Worm (Caenorhabditis elegans) whole organism, young adult: ENCODE results near the gene sri-53.
"Not testable (repeated sequence)": the region's sequence is repeated elsewhere in the genome, so short reads cannot be mapped to it uniquely, and the experiment has no call there.

Source experiments
- B0035.1 ChIP-seq: sonication (generic microtip); optimal IDR thresholded peaks from 2 replicates; lab custom pipeline; 2016; ENCODE audit warnings: missing genetic modification characterization, mild to moderate bottlenecking, missing compliant biosample characterization, missing genotype, missing genetic modification reagents
- F37B4.10 ChIP-seq: fragments of 200-800 bp; sonication (Bioruptor generic); IDR thresholded peaks from 2 replicates; pipeline ENCODE4 v1.3.6; 2022; ENCODE audit warnings: missing genetic modification characterization, missing compliant biosample characterization
- F55B11.4 ChIP-seq: sonication (generic microtip); optimal IDR thresholded peaks from 2 replicates; lab custom pipeline; 2016; ENCODE audit warnings: missing compliant biosample characterization, missing genetic modification characterization, borderline replicate concordance; ENCODE audit not compliant: insufficient read depth
- F57C9.4 ChIP-seq: sonication (generic microtip); optimal IDR thresholded peaks from 2 replicates; lab custom pipeline; 2017; ENCODE audit warnings: mild to moderate bottlenecking, missing genetic modification characterization, missing compliant biosample characterization
- Y56A3A.18 ChIP-seq: fragments of 200-800 bp; sonication (Bioruptor generic); IDR thresholded peaks from 2 replicates; pipeline ENCODE4 v1.3.6; 2022; ENCODE audit warnings: missing genetic modification reagents, missing genetic modification characterization, missing compliant biosample characterization
- ZK185.1 ChIP-seq: sonication (generic microtip); optimal IDR thresholded peaks from 2 replicates; lab custom pipeline; 2016; ENCODE audit warnings: mild to moderate bottlenecking, missing genetic modification characterization, missing compliant biosample characterization; ENCODE audit not compliant: poor library complexity, severe bottlenecking
- aptf-2 ChIP-seq: fragments of 200-800 bp; sonication (Bioruptor generic); conservative IDR thresholded peaks from 2 replicates; pipeline ENCODE4 v1.3.6; 2022; ENCODE audit warnings: missing genetic modification reagents, missing genetic modification characterization, missing compliant biosample characterization
- aptf-3 ChIP-seq: fragments of 200-800 bp; sonication (Bioruptor generic); IDR thresholded peaks from 2 replicates; pipeline ENCODE4 v1.3.6; 2022; ENCODE audit warnings: missing genetic modification characterization, missing compliant biosample characterization
- athp-1 ChIP-seq: sonication (generic microtip); optimal IDR thresholded peaks from 2 replicates; lab custom pipeline; 2017; ENCODE audit warnings: mild to moderate bottlenecking, missing genetic modification characterization, missing compliant biosample characterization
- bed-1 ChIP-seq: fragments of 200-800 bp; sonication (Bioruptor generic); IDR thresholded peaks from 2 replicates; pipeline ENCODE4 v1.3.6; 2022; ENCODE audit warnings: missing genetic modification reagents, missing genetic modification characterization, missing compliant biosample characterization
- ceh-100 ChIP-seq: fragments of 200-800 bp; sonication (Bioruptor generic); IDR thresholded peaks from 2 replicates; pipeline ENCODE4 v1.3.6; 2022; ENCODE audit warnings: missing genetic modification reagents, missing genetic modification characterization, missing compliant biosample characterization
- ceh-91 ChIP-seq: fragments of 200-800 bp; sonication (Bioruptor generic); IDR thresholded peaks from 2 replicates; pipeline ENCODE4 v1.3.6; 2022; ENCODE audit warnings: missing genetic modification reagents, missing genetic modification characterization, missing compliant biosample characterization
- chd-7 ChIP-seq: sonication (generic microtip); optimal IDR thresholded peaks from 2 replicates; lab custom pipeline; 2016; ENCODE audit warnings: mild to moderate bottlenecking, missing genetic modification characterization, moderate library complexity, missing compliant biosample characterization
- egl-18 ChIP-seq: fragments of 200-800 bp; sonication (Bioruptor generic); IDR thresholded peaks from 2 replicates; pipeline ENCODE4 v1.3.6; 2022; ENCODE audit warnings: missing genetic modification reagents, missing genetic modification characterization, missing compliant biosample characterization
- egl-44 ChIP-seq: fragments of 200-800 bp; sonication (Bioruptor generic); IDR thresholded peaks from 2 replicates; pipeline ENCODE4 v1.3.6; 2022; ENCODE audit warnings: missing genetic modification reagents, missing genetic modification characterization, missing compliant biosample characterization
- lag-1 ChIP-seq: fragments of 200-800 bp; sonication (Bioruptor generic); IDR thresholded peaks from 2 replicates; pipeline ENCODE4 v1.3.6; 2022; ENCODE audit warnings: missing genetic modification reagents, missing genetic modification characterization, missing compliant biosample characterization
- let-526 ChIP-seq: fragments of 200-800 bp; sonication (Bioruptor generic); IDR thresholded peaks from 2 replicates; pipeline ENCODE4 v1.3.6; 2022; ENCODE audit warnings: missing genetic modification reagents, missing genetic modification characterization, missing compliant biosample characterization
- lin-35 ChIP-seq, 3 experiments: fragments of 150-350 bp in 2 of 3; sonication (generic microtip) in 1 of 3; optimal IDR thresholded peaks; 2 replicates each; lab custom pipeline; 2014 to 2018; ENCODE audit warnings: missing biosample characterization in 3 of 3, missing genetic modification characterization in 3 of 3, missing genetic modification reagents in 3 of 3
- lin-40 ChIP-seq: sonication (generic microtip); optimal IDR thresholded peaks from 2 replicates; lab custom pipeline; 2016; ENCODE audit warnings: missing genetic modification characterization, mild to moderate bottlenecking, missing compliant biosample characterization, missing genotype, missing genetic modification reagents
- lir-1 ChIP-seq: fragments of 200-800 bp; sonication (Bioruptor generic); conservative IDR thresholded peaks from 2 replicates; pipeline ENCODE4 v1.3.6; 2022; ENCODE audit warnings: missing genetic modification reagents, missing genetic modification characterization, missing compliant biosample characterization
- lsl-1 ChIP-seq: fragments of 200-800 bp; sonication (Bioruptor generic); optimal IDR thresholded peaks from 2 replicates; lab custom pipeline; 2018; ENCODE audit warnings: mild to moderate bottlenecking, missing genetic modification characterization, moderate library complexity, missing compliant biosample characterization
- lsy-27 ChIP-seq: sonication (generic microtip); optimal IDR thresholded peaks from 2 replicates; lab custom pipeline; 2017; ENCODE audit warnings: missing genetic modification characterization, mild to moderate bottlenecking, missing compliant biosample characterization, antibody characterized with exemption, missing genotype, borderline replicate concordance; ENCODE audit not compliant: insufficient read depth
- madf-8 ChIP-seq: fragments of 200-800 bp; sonication (Bioruptor generic); conservative IDR thresholded peaks from 2 replicates; pipeline ENCODE4 v1.3.6; 2022; ENCODE audit warnings: missing genetic modification reagents, missing genetic modification characterization, missing compliant biosample characterization
- mes-4 ChIP-seq: sonication (generic microtip); optimal IDR thresholded peaks from 2 replicates; lab custom pipeline; 2016; ENCODE audit warnings: missing genotype, missing genetic modification characterization, missing compliant biosample characterization
- nfya-2 ChIP-seq: fragments of 200-800 bp; sonication (Bioruptor generic); IDR thresholded peaks from 2 replicates; pipeline ENCODE4 v1.3.6; 2022; ENCODE audit warnings: missing genetic modification reagents, missing genetic modification characterization, missing compliant biosample characterization
- nhr-27 ChIP-seq: fragments of 200-800 bp; sonication (Bioruptor generic); optimal IDR thresholded peaks from 2 replicates; lab custom pipeline; 2018; ENCODE audit warnings: mild to moderate bottlenecking, missing genetic modification characterization, moderate library complexity, missing compliant biosample characterization
- sea-2 ChIP-seq: fragments of 200-800 bp; sonication (Bioruptor generic); IDR thresholded peaks from 2 replicates; pipeline ENCODE4 v1.3.6; 2022; ENCODE audit warnings: missing genetic modification characterization, missing compliant biosample characterization
- snpc-1.3 ChIP-seq: sonication (generic microtip); optimal IDR thresholded peaks from 2 replicates; lab custom pipeline; 2017; ENCODE audit warnings: missing genetic modification characterization, mild to moderate bottlenecking, missing compliant biosample characterization, antibody characterized with exemption, moderate library complexity, missing genotype, missing genetic modification reagents; ENCODE audit not compliant: insufficient read depth
- sptf-2 ChIP-seq: fragments of 200-800 bp; sonication (Bioruptor generic); optimal IDR thresholded peaks from 2 replicates; lab custom pipeline; 2018; ENCODE audit warnings: mild to moderate bottlenecking, missing genetic modification characterization, missing compliant biosample characterization
- unc-130 ChIP-seq: sonication (generic microtip); optimal IDR thresholded peaks from 2 replicates; lab custom pipeline; 2016; ENCODE audit warnings: missing genetic modification reagents, missing genetic modification characterization, missing compliant biosample characterization
- zfh-2 ChIP-seq: fragments of 200-800 bp; sonication (Bioruptor generic); conservative IDR thresholded peaks from 2 replicates; pipeline ENCODE4 v1.3.6; 2022; ENCODE audit warnings: missing genetic modification reagents, missing genetic modification characterization, missing compliant biosample characterization
- ztf-25 ChIP-seq: fragments of 200-800 bp; sonication (Bioruptor generic); IDR thresholded peaks from 2 replicates; pipeline ENCODE4 v1.3.6; 2022; ENCODE audit warnings: missing genetic modification reagents, missing genetic modification characterization, missing compliant biosample characterization
- ztf-6 ChIP-seq: fragments of 200-800 bp; sonication (Bioruptor generic); IDR thresholded peaks from 2 replicates; pipeline ENCODE4 v1.3.6; 2022; ENCODE audit warnings: missing genetic modification reagents, missing genetic modification characterization, missing compliant biosample characterization

sri-53 gene

DNA sequence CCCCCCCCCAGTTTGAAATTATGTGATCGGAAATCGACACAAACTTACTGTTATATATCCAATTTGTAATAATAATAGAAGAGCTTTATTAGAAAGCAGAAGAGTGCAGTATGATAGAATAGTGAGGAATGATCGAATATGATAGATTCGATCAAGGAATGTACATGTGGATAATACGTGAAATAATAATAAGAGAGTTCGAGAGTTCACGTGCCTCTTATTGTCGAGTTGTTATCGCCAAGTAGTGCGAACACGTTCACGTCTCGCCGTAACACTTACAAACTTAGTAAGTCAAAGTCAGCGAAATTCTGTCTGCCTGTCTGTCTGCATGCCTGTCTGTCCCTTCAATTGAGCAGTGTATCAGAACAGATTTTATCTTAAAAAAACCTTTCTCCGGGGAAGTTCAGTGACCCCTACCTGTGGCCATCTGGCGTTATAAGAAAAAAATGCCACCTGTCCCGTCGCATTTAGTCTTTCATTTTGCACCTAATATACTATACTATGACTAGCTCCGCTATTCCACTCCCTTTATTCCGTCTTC, 19.0 kb downstream of the sri-53 start, which contains the start of the genes Y27F2A.6 and Y27F2A.8:
Gene Y27F2A.6, minus strand, starts transcription at position 101 of the 541 bp plus-strand sequence.
Gene Y27F2A.8, plus strand, starts transcription at position 491 of the 541 bp plus-strand sequence.
- not testable (repeated sequence) for TF ChIP-seq ZK185.1 (tag; lab: Kevin White, UChicago); lsl-1 (GFP tag; lab: Kevin White, UChicago); aptf-3 (GFP tag; lab: Robert Waterston, UW)

DNA sequence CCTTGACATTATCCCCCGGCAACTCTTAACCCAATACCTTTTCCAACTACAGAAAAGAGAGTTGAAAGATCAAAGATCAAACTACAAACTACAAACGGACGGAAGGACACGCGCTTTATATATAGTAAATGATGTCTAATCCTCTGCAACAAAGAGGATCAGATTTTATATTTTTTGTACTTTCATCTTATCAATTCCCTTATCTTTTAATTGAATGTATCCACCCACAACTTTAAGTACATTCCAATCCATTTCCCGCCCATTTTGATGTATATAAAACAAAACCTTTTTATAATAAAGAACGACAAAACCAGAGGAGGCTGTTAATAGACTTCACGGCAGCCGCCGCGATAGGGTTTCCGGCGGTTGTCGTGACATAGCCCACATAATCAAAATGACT, 24.8 kb downstream of the sri-53 start, which contains the start of gene sri-40:
Gene sri-40, plus strand, starts transcription at position 301 of the 400 bp plus-strand sequence.
- not testable (repeated sequence) for TF ChIP-seq snpc-1.3; ztf-6; lag-1 (GFP tag; lab: Robert Waterston, UW)

DNA sequence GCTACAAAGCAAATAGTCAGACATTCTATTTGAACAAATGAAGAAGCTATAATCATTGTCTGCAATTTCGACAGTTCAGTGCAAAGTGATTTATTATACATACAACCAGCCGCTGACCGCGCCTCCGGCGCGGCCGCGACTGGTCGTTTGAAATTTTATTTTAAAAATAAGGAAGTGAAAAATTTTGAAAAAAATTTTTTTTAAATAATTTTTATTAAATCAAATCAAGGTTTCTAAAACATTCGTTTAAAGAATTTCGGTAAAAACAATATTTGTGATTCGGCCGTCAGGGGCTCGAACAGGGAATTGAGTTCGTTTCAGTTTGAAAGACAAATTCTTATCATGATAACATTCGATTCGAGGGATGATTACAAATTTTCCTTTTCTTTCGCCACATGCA, 30.2 kb downstream of the sri-53 start, which contains the start of gene Y27F2A.10:
Gene Y27F2A.10, minus strand, starts transcription at position 101 of the 400 bp plus-strand sequence.
- no peak for TF ChIP-seq lsy-27

DNA sequence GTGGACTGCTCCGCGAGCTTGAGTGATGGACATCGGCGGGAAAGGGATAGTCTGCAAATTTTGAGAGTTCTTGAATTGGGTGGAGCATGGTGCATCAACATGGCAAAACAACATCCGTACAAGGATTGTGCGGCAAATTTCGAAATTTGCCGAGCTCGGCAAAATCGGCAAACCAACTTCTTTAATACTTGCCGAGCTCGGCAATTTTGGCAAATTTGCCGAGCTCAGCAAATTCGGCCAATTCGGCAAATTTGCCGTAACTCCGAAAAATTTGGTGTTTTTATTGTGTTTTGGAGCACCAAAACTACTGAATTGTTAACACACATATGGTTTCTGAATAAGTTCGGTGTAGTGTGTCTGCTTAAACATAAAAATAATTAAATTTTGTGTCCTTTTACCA, 32.3 kb downstream of the sri-53 start, which contains the start of gene fbxc-55:
Gene fbxc-55, minus strand, starts transcription at position 101 of the 400 bp plus-strand sequence.
- no peak for TF ChIP-seq sptf-2 (GFP tag; lab: Kevin White, UChicago)
- no peak for TF ChIP-seq ceh-100 (GFP tag; lab: Robert Waterston, UW)
- no peak for TF ChIP-seq nfya-2
- no peak for TF ChIP-seq athp-1 (tag; lab: Kevin White, UChicago)
- no peak for TF ChIP-seq snpc-1.3
- no peak for TF ChIP-seq nhr-27 (tag; lab: Kevin White, UChicago)
- TF ChIP-seq chd-7 = no peak
- TF ChIP-seq egl-18 (GFP tag; lab: Robert Waterston, UW) = no peak
- TF ChIP-seq bed-1 = no peak
- TF ChIP-seq ceh-91 (GFP tag; lab: Robert Waterston, UW) = no peak

DNA sequence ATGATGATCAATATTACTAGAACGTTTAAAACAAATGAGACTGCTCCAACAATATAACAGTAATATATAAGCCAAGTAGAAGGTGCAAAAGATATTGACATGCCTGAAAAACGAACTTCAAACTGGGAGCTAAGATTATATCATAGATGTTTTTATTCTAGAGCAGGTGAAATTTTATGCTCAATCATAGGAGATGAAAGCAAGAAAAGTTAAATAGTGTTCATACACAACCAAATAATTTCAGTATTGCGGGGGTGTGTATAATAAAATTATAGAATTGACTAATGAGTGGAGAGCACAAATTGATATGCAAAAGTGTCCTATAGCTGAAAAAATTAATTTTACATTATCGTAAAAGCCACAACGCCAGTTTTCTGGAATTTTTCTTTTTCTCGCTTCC, 43.4 kb downstream of the sri-53 start, which contains the start of gene sri-34:
Gene sri-34, minus strand, starts transcription at position 101 of the 400 bp plus-strand sequence.
- TF ChIP-seq ztf-25 (GFP tag; lab: Robert Waterston, UW) (no peak), madf-8 (GFP tag; lab: Robert Waterston, UW) (no peak), F55B11.4 (tag; lab: Kevin White, UChicago) (no peak), mes-4 (tag; lab: Kevin White, UChicago) (no peak), F37B4.10 (GFP tag; lab: Robert Waterston, UW) (no peak), lin-35 (GFP tag; optimal IDR thresholded peaks at IDR 0.05; lab: Kevin White, UChicago) (no peak), lir-1 (GFP tag; lab: Robert Waterston, UW) (no peak), unc-130 (GFP tag; lab: Kevin White, UChicago) (no peak), let-526 (no peak), B0035.1 (tag; lab: Kevin White, UChicago) (no peak), sea-2 (GFP tag; lab: Robert Waterston, UW) (no peak), lin-40 (no peak), Y56A3A.18 (GFP tag; lab: Robert Waterston, UW) (no peak), egl-44 (GFP tag; lab: Robert Waterston, UW) (no peak), F57C9.4 (tag; lab: Kevin White, UChicago) (no peak), aptf-2 (GFP tag; lab: Robert Waterston, UW) (no peak), zfh-2 (GFP tag; lab: Robert Waterston, UW) (no peak)
